Worm (Caenorhabditis elegans): ENCODE data around the gene F40F12.3.

Gene F40F12.3

DNA sequence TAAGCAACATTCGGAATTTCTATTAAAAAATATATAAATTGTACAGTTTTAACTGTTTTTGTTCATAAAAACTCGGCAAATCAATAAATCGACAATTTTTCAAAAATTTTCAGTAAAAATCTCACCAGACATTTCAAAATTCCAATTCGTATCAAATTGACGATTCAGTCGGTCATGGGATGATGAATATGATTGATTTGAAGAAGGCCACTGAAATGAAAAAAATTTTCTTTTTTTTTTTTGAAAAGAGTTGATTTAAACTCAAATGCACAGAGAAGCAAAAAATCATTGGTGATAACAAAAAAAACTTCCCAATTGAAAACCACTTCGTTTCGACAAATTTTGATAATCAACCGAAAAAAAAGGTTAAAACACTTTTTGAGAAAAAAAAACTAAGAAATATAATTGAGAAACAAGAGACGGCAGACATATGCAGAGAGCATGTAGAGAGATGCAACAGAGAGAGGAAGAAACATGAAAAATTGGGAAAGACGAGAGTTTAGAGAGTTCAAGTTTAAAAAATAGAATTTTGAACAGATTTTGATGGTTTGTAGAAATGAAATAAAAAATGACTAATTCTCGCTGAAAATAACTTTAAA lies 16.9 kb downstream of the F40F12.3 start:
- TF ChIP-seq elt-2 (tag; optimal IDR thresholded peaks at IDR 0.05) (peak; percentile 65), fkh-10 (GFP tag; optimal IDR thresholded peaks at IDR 0.05) (no peak), ztf-11 (tag; optimal IDR thresholded peaks at IDR 0.05) (no peak), daf-12 (tag; optimal IDR thresholded peaks at IDR 0.05) (no peak), pha-4 (tag; optimal IDR thresholded peaks at IDR 0.05) (peak; percentile 41), ZK546.5 (tag; optimal IDR thresholded peaks at IDR 0.05) (no peak), ceh-82 (tag; optimal IDR thresholded peaks at IDR 0.05) (no peak), nhr-237 (tag; optimal IDR thresholded peaks at IDR 0.05) (no peak), unc-62 (GFP tag; optimal IDR thresholded peaks at IDR 0.05) (no peak), zag-1 (tag; optimal IDR thresholded peaks at IDR 0.05) (no peak), sea-2 (GFP tag; optimal IDR thresholded peaks at IDR 0.05) (no peak), fos-1 (tag; optimal IDR thresholded peaks at IDR 0.05) (no peak), elt-1 (tag; optimal IDR thresholded peaks at IDR 0.05) (no peak), lsy-12 (tag; optimal IDR thresholded peaks at IDR 0.05) (no peak), fkh-2 (tag; optimal IDR thresholded peaks at IDR 0.05) (no peak), pqm-1 (tag; optimal IDR thresholded peaks at IDR 0.05) (peak; percentile 19), skn-1 (tag; optimal IDR thresholded peaks at IDR 0.05) (no peak), nhr-76 (tag; optimal IDR thresholded peaks at IDR 0.05) (no peak)

DNA sequence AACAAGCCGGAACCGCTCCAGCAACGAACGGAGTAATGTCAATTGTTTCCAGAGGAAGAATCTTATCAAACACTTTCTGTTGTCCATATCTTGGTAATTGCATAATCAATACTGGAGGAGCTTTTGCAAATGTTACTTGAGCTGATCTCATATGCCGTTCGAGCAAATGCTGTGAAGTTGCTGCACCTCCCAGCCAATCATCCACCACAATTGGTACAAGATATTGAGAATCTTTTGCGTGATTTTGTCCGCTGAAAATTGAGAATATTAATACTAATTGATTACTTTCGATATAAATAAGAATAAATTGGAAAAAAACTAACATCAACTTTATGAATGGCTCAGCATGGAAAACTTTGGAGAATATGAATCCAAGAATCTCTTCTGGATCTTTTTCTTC lies 20.9 kb downstream of the F40F12.3 start:
- TF ChIP-seq hmg-11 (tag; optimal IDR thresholded peaks at IDR 0.05) (no peak), elt-1 (tag; optimal IDR thresholded peaks at IDR 0.05) (no peak), zag-1 (tag; optimal IDR thresholded peaks at IDR 0.05) (no peak), eor-1 (tag; optimal IDR thresholded peaks at IDR 0.05) (no peak), fos-1 (tag; optimal IDR thresholded peaks at IDR 0.05) (no peak), nfya-1 (tag; optimal IDR thresholded peaks at IDR 0.05; ENCODE audit: insufficient read depth) (no peak), sea-2 (GFP tag; optimal IDR thresholded peaks at IDR 0.05) (no peak), elt-2 (tag; optimal IDR thresholded peaks at IDR 0.05) (no peak), nhr-77 (tag; optimal IDR thresholded peaks at IDR 0.05) (no peak), ceh-9 (tag; optimal IDR thresholded peaks at IDR 0.05) (no peak), ceh-82 (tag; optimal IDR thresholded peaks at IDR 0.05) (no peak)

DNA sequence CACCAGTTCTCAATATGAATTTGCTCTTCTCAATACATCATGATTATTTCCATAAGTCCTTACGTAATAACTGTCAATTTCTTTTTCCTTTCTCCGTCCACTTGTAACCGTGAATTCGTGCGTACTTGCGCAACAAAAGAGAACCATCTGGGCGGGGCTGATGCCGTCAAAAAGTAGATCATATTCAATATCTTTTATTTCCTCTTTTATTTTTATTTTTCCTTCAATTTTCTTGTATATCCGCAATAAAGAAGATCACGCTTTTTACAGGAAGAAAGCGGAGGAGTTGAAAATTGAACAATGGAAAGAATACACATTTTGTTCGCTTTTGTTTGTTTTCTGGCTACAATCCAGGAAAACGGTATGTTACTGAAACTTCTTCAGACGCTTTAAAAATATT lies 27.8 kb downstream of the F40F12.3 start, which contains the start of gene mam-7:
TSS of gene mam-7 (plus strand) at position 301 of the 400 bp plus-strand sequence.
- no peak for TF ChIP-seq pqm-1 (tag; optimal IDR thresholded peaks at IDR 0.05)
- no peak for TF ChIP-seq daf-12 (tag; optimal IDR thresholded peaks at IDR 0.05)
- no peak for TF ChIP-seq snpc-4 (tag; optimal IDR thresholded peaks at IDR 0.05)
- TF ChIP-seq ceh-16 (tag; optimal IDR thresholded peaks at IDR 0.05), result no peak
- no peak for TF ChIP-seq mdl-1 (tag; optimal IDR thresholded peaks at IDR 0.05)
- TF ChIP-seq jun-1 (tag; optimal IDR thresholded peaks at IDR 0.05), result no peak
- TF ChIP-seq nhr-12 (tag; optimal IDR thresholded peaks at IDR 0.05), result no peak

- TF ChIP-seq elt-3 (tag; optimal IDR thresholded peaks at IDR 0.05) (no peak), egl-5 (tag; optimal IDR thresholded peaks at IDR 0.05) (no peak)
These were observed 29.3 kb downstream of the F40F12.3 start, which contains the start of gene alg-4 for ce11 chrIII:9891324-9891723. Gene alg-4, minus strand, starts transcription at chrIII:9891424.

ce11 chrIII:9886323-9886722 lies 34.3 kb downstream of the F40F12.3 start:
- peak; percentile 36 for TF ChIP-seq fkh-10 (GFP tag; optimal IDR thresholded peaks at IDR 0.05)
- TF ChIP-seq nhr-77 (tag; optimal IDR thresholded peaks at IDR 0.05), result no peak
- no peak for TF ChIP-seq lin-15B (tag; optimal IDR thresholded peaks at IDR 0.05)
- no peak for TF ChIP-seq pqm-1 (tag; optimal IDR thresholded peaks at IDR 0.05)
- TF ChIP-seq skn-1 (tag; optimal IDR thresholded peaks at IDR 0.05), result no peak
- TF ChIP-seq nhr-76 (tag; optimal IDR thresholded peaks at IDR 0.05), result no peak
- no peak for TF ChIP-seq ZK546.5 (tag; optimal IDR thresholded peaks at IDR 0.05)

ce11 chrIII:9885609-9886008 lies 35.1 kb downstream of the F40F12.3 start:
- TF ChIP-seq egl-5 (tag; optimal IDR thresholded peaks at IDR 0.05) (peak; percentile 32), nhr-67 (tag; optimal IDR thresholded peaks at IDR 0.05) (no peak)
